Worm (Caenorhabditis elegans) whole organism, L2 larva: ENCODE results near the gene syd-1.

Experiments used
- C34F6.9 ChIP-seq: fragments of 150-350 bp; optimal IDR thresholded peaks from 2 replicates; lab custom pipeline; 2014; ENCODE audit warnings: missing biosample characterization, missing genetic modification characterization
- F13H6.1 ChIP-seq: sonication (generic microtip); optimal IDR thresholded peaks from 2 replicates; lab custom pipeline; 2016; ENCODE audit warnings: missing genetic modification characterization, missing compliant biosample characterization
- ZK546.5 ChIP-seq: sonication (generic microtip); optimal IDR thresholded peaks from 2 replicates; lab custom pipeline; 2017; ENCODE audit warnings: missing biosample characterization, missing genetic modification characterization
- alr-1 ChIP-seq: fragments of 150-350 bp; optimal IDR thresholded peaks from 2 replicates; lab custom pipeline; 2014; ENCODE audit warnings: missing biosample characterization, missing genetic modification characterization
- aly-2 ChIP-seq: fragments of 150-350 bp; optimal IDR thresholded peaks from 2 replicates; lab custom pipeline; 2014; ENCODE audit warnings: missing biosample characterization, missing genetic modification characterization
- blmp-1 ChIP-seq: sonication (generic microtip); optimal IDR thresholded peaks from 2 replicates; lab custom pipeline; 2017; ENCODE audit warnings: missing genetic modification characterization, mild to moderate bottlenecking, missing compliant biosample characterization, antibody characterized with exemption, moderate library complexity; ENCODE audit not compliant: insufficient read depth
- ceh-16 ChIP-seq: fragments of 150-350 bp; optimal IDR thresholded peaks from 2 replicates; lab custom pipeline; 2014; ENCODE audit warnings: missing biosample characterization, missing genetic modification characterization
- crh-2 ChIP-seq: sonication (generic microtip); optimal IDR thresholded peaks from 2 replicates; lab custom pipeline; 2017; ENCODE audit warnings: missing biosample characterization, missing genetic modification characterization
- egl-27 ChIP-seq: sonication (generic microtip); optimal IDR thresholded peaks from 3 replicates; lab custom pipeline; 2017; ENCODE audit warnings: missing biosample characterization, missing genetic modification reagents, missing genetic modification characterization
- elt-3 ChIP-seq: sonication (generic microtip); optimal IDR thresholded peaks from 2 replicates; lab custom pipeline; 2017; ENCODE audit warnings: missing biosample characterization, missing genetic modification characterization
- fos-1 ChIP-seq: fragments of 150-350 bp; optimal IDR thresholded peaks from 2 replicates; lab custom pipeline; 2014; ENCODE audit warnings: missing biosample characterization, missing genetic modification characterization
- lin-13 ChIP-seq: fragments of 150-350 bp; optimal IDR thresholded peaks from 2 replicates; lab custom pipeline; 2014; ENCODE audit warnings: missing biosample characterization, missing genetic modification reagents, missing genetic modification characterization
- lin-39 ChIP-seq: fragments of 150-350 bp; optimal IDR thresholded peaks from 2 replicates; lab custom pipeline; 2014; ENCODE audit warnings: missing biosample characterization, missing genetic modification reagents, missing genetic modification characterization
- lsy-2 ChIP-seq, 2 experiments: fragments of 150-350 bp in 1 of 2; sonication (generic microtip) in 1 of 2; optimal IDR thresholded peaks; 2 replicates each; lab custom pipeline; 2014 to 2017; ENCODE audit warnings: missing biosample characterization in 2 of 2, missing genetic modification characterization in 2 of 2
- mab-5 ChIP-seq: fragments of 150-350 bp; optimal IDR thresholded peaks from 2 replicates; lab custom pipeline; 2014; ENCODE audit warnings: missing biosample characterization, missing genetic modification characterization
- nhr-10 ChIP-seq: sonication (generic microtip); optimal IDR thresholded peaks from 2 replicates; lab custom pipeline; 2017; ENCODE audit warnings: missing biosample characterization, missing genetic modification characterization
- nhr-11 ChIP-seq: fragments of 150-350 bp; optimal IDR thresholded peaks from 2 replicates; lab custom pipeline; 2014; ENCODE audit warnings: missing biosample characterization, missing genetic modification characterization
- nhr-12 ChIP-seq: fragments of 150-350 bp; optimal IDR thresholded peaks from 2 replicates; lab custom pipeline; 2014; ENCODE audit warnings: missing biosample characterization, missing genetic modification characterization
- nhr-129 ChIP-seq: fragments of 150-350 bp; optimal IDR thresholded peaks from 2 replicates; lab custom pipeline; 2014; ENCODE audit warnings: missing biosample characterization, missing genetic modification characterization
- nhr-21 ChIP-seq: fragments of 150-350 bp; optimal IDR thresholded peaks from 2 replicates; lab custom pipeline; 2014; ENCODE audit warnings: missing biosample characterization, missing genetic modification characterization
- nhr-23 ChIP-seq: fragments of 150-350 bp; optimal IDR thresholded peaks from 2 replicates; lab custom pipeline; 2014; ENCODE audit warnings: missing biosample characterization, missing genetic modification reagents, missing genetic modification characterization
- nhr-25 ChIP-seq: fragments of 150-350 bp; sonication (generic microtip); optimal IDR thresholded peaks from 3 replicates; lab custom pipeline; 2014; ENCODE audit warnings: missing biosample characterization, missing genetic modification characterization
- nhr-6 ChIP-seq: fragments of 150-350 bp; optimal IDR thresholded peaks from 2 replicates; lab custom pipeline; 2014; ENCODE audit warnings: missing biosample characterization, missing genetic modification characterization
- nhr-77 ChIP-seq: fragments of 150-350 bp; optimal IDR thresholded peaks from 2 replicates; lab custom pipeline; 2014; ENCODE audit warnings: missing biosample characterization, missing genetic modification characterization
- skn-1 ChIP-seq: sonication (generic microtip); optimal IDR thresholded peaks from 2 replicates; lab custom pipeline; 2017; ENCODE audit warnings: missing biosample characterization, missing genetic modification characterization
- sma-3 ChIP-seq: sonication (generic microtip); optimal IDR thresholded peaks from 2 replicates; lab custom pipeline; 2016; ENCODE audit warnings: missing genetic modification reagents, missing genetic modification characterization, missing compliant biosample characterization
- sma-9 ChIP-seq, 2 experiments: fragments of 150-350 bp in 1 of 2; sonication (generic microtip) in 1 of 2; optimal IDR thresholded peaks; 2 replicates each; lab custom pipeline; 2014 to 2016; ENCODE audit warnings: missing genetic modification characterization in 2 of 2, mild to moderate bottlenecking in 1 of 2, missing biosample characterization in 1 of 2, missing compliant biosample characterization in 1 of 2, missing genetic modification reagents in 1 of 2, moderate library complexity in 1 of 2
- snpc-4 ChIP-seq: fragments of 150-350 bp; optimal IDR thresholded peaks from 2 replicates; lab custom pipeline; 2014; ENCODE audit warnings: missing biosample characterization, missing genetic modification characterization
- unc-39 ChIP-seq: fragments of 150-350 bp; optimal IDR thresholded peaks from 2 replicates; lab custom pipeline; 2014; ENCODE audit warnings: missing biosample characterization, missing genetic modification characterization
- unc-55 ChIP-seq: fragments of 150-350 bp; sonication (generic microtip); optimal IDR thresholded peaks from 3 replicates; lab custom pipeline; 2014; ENCODE audit warnings: missing biosample characterization, missing genetic modification reagents, missing genetic modification characterization
- unc-62 ChIP-seq: fragments of 150-350 bp; optimal IDR thresholded peaks from 2 replicates; lab custom pipeline; 2014; ENCODE audit warnings: missing biosample characterization, missing genetic modification reagents, missing genetic modification characterization
- zag-1 ChIP-seq: fragments of 150-350 bp; optimal IDR thresholded peaks from 2 replicates; lab custom pipeline; 2014; ENCODE audit warnings: missing biosample characterization, missing genetic modification characterization
- ztf-1 ChIP-seq: fragments of 200-800 bp; sonication (Bioruptor generic); conservative IDR thresholded peaks from 2 replicates; pipeline ENCODE4 v1.3.6; 2022; ENCODE audit warnings: missing genetic modification characterization, missing compliant biosample characterization
- ztf-4 ChIP-seq: fragments of 150-350 bp; optimal IDR thresholded peaks from 2 replicates; lab custom pipeline; 2014; ENCODE audit warnings: missing biosample characterization, missing genetic modification characterization

syd-1 gene

ce11 chrII:7642016-7642653 lies 47.4 kb upstream of the syd-1 start (continued):
- peak; percentile 19 for TF ChIP-seq egl-27 (tag; lab: Kevin White, UChicago)

ce11 chrII:7640161-7640841 lies 45.6 kb upstream of the syd-1 start:
- no peak for TF ChIP-seq nhr-23 (tag; lab: Kevin White, UChicago)
- TF ChIP-seq ceh-16 (tag; lab: Kevin White, UChicago), result no peak
- TF ChIP-seq lin-39 (tag; lab: Kevin White, UChicago), result no peak
- no peak for TF ChIP-seq mab-5 (tag; lab: Kevin White, UChicago)
- peak in 1 of 2 experiments; percentile 9 for TF ChIP-seq lsy-2 (tag; optimal IDR thresholded peaks at IDR 0.05; lab: Kevin White, UChicago)
- no peak for TF ChIP-seq snpc-4
- peak; percentile 19 for TF ChIP-seq nhr-129 (tag; lab: Kevin White, UChicago)
- no peak for TF ChIP-seq nhr-11
- peak; percentile 66 for TF ChIP-seq F13H6.1
- peak; percentile 29 for TF ChIP-seq C34F6.9
- no peak for TF ChIP-seq aly-2 (tag; lab: Kevin White, UChicago)
- TF ChIP-seq nhr-25, result no peak
- peak; percentile 30 for TF ChIP-seq sma-9 (GFP tag; optimal IDR thresholded peaks at IDR 0.05; lab: Kevin White, UChicago)
- no peak for TF ChIP-seq sma-9 (tag; optimal IDR thresholded peaks at IDR 0.05; lab: Kevin White, UChicago)
- TF ChIP-seq alr-1 (tag; lab: Kevin White, UChicago), result no peak
- no peak for TF ChIP-seq crh-2 (tag; lab: Kevin White, UChicago)
- TF ChIP-seq unc-62 (GFP tag; lab: Kevin White, UChicago), result no peak
- TF ChIP-seq skn-1 (tag; lab: Kevin White, UChicago), result no peak
- TF ChIP-seq lin-13, result no peak
- no peak for TF ChIP-seq nhr-10 (tag; lab: Kevin White, UChicago)
- TF ChIP-seq unc-55 (GFP tag; lab: Kevin White, UChicago), result peak; percentile 3
- no peak for TF ChIP-seq unc-39 (tag; lab: Kevin White, UChicago)
- TF ChIP-seq, all 48 proteins: peak for 6

ce11 chrII:7639036-7639435 lies 44.3 kb upstream of the syd-1 start:
- TF ChIP-seq nhr-21 (tag; lab: Kevin White, UChicago) (no peak), sma-3 (GFP tag; lab: Kevin White, UChicago) (no peak), zag-1 (tag; lab: Kevin White, UChicago) (no peak), fos-1 (peak; percentile 66), blmp-1 (no peak), ZK546.5 (tag; lab: Kevin White, UChicago) (no peak), unc-62 (GFP tag; lab: Kevin White, UChicago) (no peak), sma-9 (GFP tag; optimal IDR thresholded peaks at IDR 0.05; lab: Kevin White, UChicago) (peak; percentile 6), sma-9 (tag; optimal IDR thresholded peaks at IDR 0.05; lab: Kevin White, UChicago) (no peak), nhr-25 (no peak), C34F6.9 (no peak), nhr-77 (tag; lab: Kevin White, UChicago) (no peak), aly-2 (tag; lab: Kevin White, UChicago) (no peak), nhr-129 (tag; lab: Kevin White, UChicago) (no peak), unc-39 (tag; lab: Kevin White, UChicago) (no peak), nhr-6 (no peak)

- TF ChIP-seq unc-39 (tag; lab: Kevin White, UChicago), result no peak
- no peak for TF ChIP-seq snpc-4
- TF ChIP-seq nhr-12 (tag; lab: Kevin White, UChicago), result no peak
- no peak for TF ChIP-seq ztf-1 (GFP tag; lab: Robert Waterston, UW)
- no peak for TF ChIP-seq nhr-21 (tag; lab: Kevin White, UChicago)
- TF ChIP-seq nhr-6, result no peak
- TF ChIP-seq elt-3 (tag; lab: Kevin White, UChicago), result no peak
- no peak for TF ChIP-seq unc-55 (GFP tag; lab: Kevin White, UChicago)
- no peak for TF ChIP-seq lin-13
- TF ChIP-seq ztf-4 (tag; lab: Kevin White, UChicago), result no peak
Measured at ce11 chrII:7636941-7637340, 42.2 kb upstream of the syd-1 start.
